Worm (Caenorhabditis elegans) whole organism, midembryonic: ENCODE data around the gene T25B9.11.

Experiments used
- T22C8.4 ChIP-seq: fragments of 200-800 bp; sonication (Bioruptor generic); IDR thresholded peaks from 2 replicates; pipeline ENCODE4 v1.3.6; 2022; ENCODE audit warnings: missing genetic modification characterization, missing compliant biosample characterization
- flt-1 ChIP-seq: fragments of 200-800 bp; sonication (Bioruptor generic); IDR thresholded peaks from 2 replicates; pipeline ENCODE4 v1.3.6; 2022; ENCODE audit warnings: missing genetic modification characterization, missing compliant biosample characterization
- ztf-23 ChIP-seq: fragments of 200-800 bp; sonication (Bioruptor generic); IDR thresholded peaks from 2 replicates; pipeline ENCODE4 v1.3.6; 2022; ENCODE audit warnings: missing genetic modification reagents, missing genetic modification characterization, missing compliant biosample characterization

DNA sequence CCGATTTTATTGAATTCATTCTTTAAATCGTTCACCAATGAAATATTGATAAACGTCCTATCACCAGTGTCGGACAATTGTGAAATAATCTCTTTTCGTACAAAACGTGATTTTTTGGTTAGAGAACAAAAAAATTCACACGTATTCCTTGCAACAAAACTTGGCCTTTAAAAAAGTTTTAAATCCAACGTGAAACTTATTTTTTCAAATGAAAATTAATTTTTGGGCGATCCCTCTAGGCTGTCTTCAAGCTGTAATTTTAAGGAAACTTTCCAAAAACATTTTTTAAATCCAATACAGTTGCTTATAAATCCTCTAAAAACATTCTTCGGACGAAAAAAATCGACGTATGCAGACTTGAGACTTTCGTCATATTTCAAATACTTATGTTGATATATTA, 9.6 kb upstream of the T25B9.11 start, which contains the start of gene T25B9.5:
- no peak for TF ChIP-seq ztf-23 (GFP tag; lab: Robert Waterston, UW)
- no peak for TF ChIP-seq T22C8.4 (GFP tag; lab: Robert Waterston, UW)
- no peak for TF ChIP-seq flt-1
